Worm (Caenorhabditis elegans) whole organism, young adult: ENCODE results near the gene ceeh-2.
A peak's percentile ranks its signal among the peaks of the same experiment; 100 is the strongest.

ENCODE experiments used
- B0019.2 ChIP-seq: fragments of 200-800 bp; sonication (Bioruptor generic); conservative IDR thresholded peaks from 2 replicates; pipeline ENCODE4 v1.3.6; 2022; ENCODE audit warnings: missing genetic modification reagents, missing genetic modification characterization, missing compliant biosample characterization
- B0035.1 ChIP-seq: sonication (generic microtip); optimal IDR thresholded peaks from 2 replicates; lab custom pipeline; 2016; ENCODE audit warnings: missing genetic modification characterization, mild to moderate bottlenecking, missing compliant biosample characterization, missing genotype, missing genetic modification reagents
- C17E4.6 ChIP-seq: fragments of 200-800 bp; sonication (Bioruptor generic); IDR thresholded peaks from 2 replicates; pipeline ENCODE4 v1.3.6; 2022; ENCODE audit warnings: missing genetic modification reagents, missing genetic modification characterization, missing compliant biosample characterization
- F37B4.10 ChIP-seq: fragments of 200-800 bp; sonication (Bioruptor generic); IDR thresholded peaks from 2 replicates; pipeline ENCODE4 v1.3.6; 2022; ENCODE audit warnings: missing genetic modification characterization, missing compliant biosample characterization
- F39B2.1 ChIP-seq: fragments of 200-800 bp; sonication (Bioruptor generic); IDR thresholded peaks from 2 replicates; pipeline ENCODE4 v1.3.6; 2022; ENCODE audit warnings: missing genetic modification reagents, missing genetic modification characterization, missing compliant biosample characterization
- F57C9.4 ChIP-seq: sonication (generic microtip); optimal IDR thresholded peaks from 2 replicates; lab custom pipeline; 2017; ENCODE audit warnings: mild to moderate bottlenecking, missing genetic modification characterization, missing compliant biosample characterization
- K11D2.4 ChIP-seq: fragments of 200-800 bp; sonication (Bioruptor generic); IDR thresholded peaks from 2 replicates; pipeline ENCODE4 v1.3.6; 2022; ENCODE audit warnings: missing genetic modification reagents, missing genetic modification characterization, missing compliant biosample characterization
- Y53F4B.3 ChIP-seq: fragments of 200-800 bp; sonication (Bioruptor generic); IDR thresholded peaks from 2 replicates; pipeline ENCODE4 v1.3.6; 2022; ENCODE audit warnings: missing genetic modification reagents, missing genetic modification characterization, missing compliant biosample characterization
- ama-1 ChIP-seq, 3 experiments: fragments of 150-350 bp in 1 of 3; sonication (generic microtip) in 2 of 3; optimal IDR thresholded peaks; 2 replicates each; lab custom pipeline; 2014 to 2018; ENCODE audit warnings: missing biosample characterization in 2 of 3, missing genetic modification characterization in 2 of 3, missing genetic modification reagents in 2 of 3
- bed-1 ChIP-seq: fragments of 200-800 bp; sonication (Bioruptor generic); IDR thresholded peaks from 2 replicates; pipeline ENCODE4 v1.3.6; 2022; ENCODE audit warnings: missing genetic modification reagents, missing genetic modification characterization, missing compliant biosample characterization
- bed-2 ChIP-seq: fragments of 200-800 bp; sonication (Bioruptor generic); IDR thresholded peaks from 2 replicates; pipeline ENCODE4 v1.3.6; 2022; ENCODE audit warnings: missing genetic modification reagents, missing genetic modification characterization, missing compliant biosample characterization
- cebp-1 ChIP-seq, 2 experiments: fragments of 200-800 bp in 1 of 2; sonication (Bioruptor generic) in 1 of 2; sonication (generic microtip) in 1 of 2; IDR thresholded peaks in 1 of 2; optimal IDR thresholded peaks in 1 of 2; 2 replicates each; pipeline versions ENCODE4 v1.3.6 to Lab custom; 2017 to 2022; ENCODE audit warnings: missing compliant biosample characterization in 2 of 2, missing genetic modification characterization in 2 of 2, mild to moderate bottlenecking in 1 of 2, missing genetic modification reagents in 1 of 2, moderate library complexity in 1 of 2
- ceh-79 ChIP-seq: sonication (generic microtip); optimal IDR thresholded peaks from 2 replicates; lab custom pipeline; 2017; ENCODE audit warnings: mild to moderate bottlenecking, missing genetic modification characterization, missing compliant biosample characterization
- ceh-91 ChIP-seq: fragments of 200-800 bp; sonication (Bioruptor generic); IDR thresholded peaks from 2 replicates; pipeline ENCODE4 v1.3.6; 2022; ENCODE audit warnings: missing genetic modification reagents, missing genetic modification characterization, missing compliant biosample characterization
- dox-1 ChIP-seq: fragments of 200-800 bp; sonication (Bioruptor generic); IDR thresholded peaks from 2 replicates; pipeline ENCODE4 v1.3.6; 2022; ENCODE audit warnings: missing genetic modification reagents, missing genetic modification characterization, missing compliant biosample characterization
- efl-1 ChIP-seq: fragments of 150-350 bp; optimal IDR thresholded peaks from 2 replicates; lab custom pipeline; 2014; ENCODE audit warnings: missing biosample characterization, missing genetic modification reagents, missing genetic modification characterization
- egl-18 ChIP-seq: fragments of 200-800 bp; sonication (Bioruptor generic); IDR thresholded peaks from 2 replicates; pipeline ENCODE4 v1.3.6; 2022; ENCODE audit warnings: missing genetic modification reagents, missing genetic modification characterization, missing compliant biosample characterization
- ekl-4 ChIP-seq: fragments of 200-800 bp; sonication (Bioruptor generic); IDR thresholded peaks from 2 replicates; pipeline ENCODE4 v1.3.6; 2022; ENCODE audit warnings: missing genetic modification reagents, missing genetic modification characterization, missing compliant biosample characterization
- gei-17 ChIP-seq: fragments of 200-800 bp; sonication (Bioruptor generic); optimal IDR thresholded peaks from 2 replicates; lab custom pipeline; 2018; ENCODE audit warnings: mild to moderate bottlenecking, missing genetic modification characterization, missing compliant biosample characterization
- him-1 ChIP-seq: sonication (generic microtip); optimal IDR thresholded peaks from 2 replicates; lab custom pipeline; 2016; ENCODE audit warnings: missing genotype, missing genetic modification reagents, missing genetic modification characterization, missing compliant biosample characterization
- lag-1 ChIP-seq: fragments of 200-800 bp; sonication (Bioruptor generic); IDR thresholded peaks from 2 replicates; pipeline ENCODE4 v1.3.6; 2022; ENCODE audit warnings: missing genetic modification reagents, missing genetic modification characterization, missing compliant biosample characterization
- let-607 ChIP-seq, 2 experiments: fragments of 200-800 bp in 1 of 2; sonication (Bioruptor generic) in 1 of 2; sonication (generic microtip) in 1 of 2; optimal IDR thresholded peaks; 2 replicates each; lab custom pipeline; 2016 to 2018; ENCODE audit warnings: mild to moderate bottlenecking in 2 of 2, missing compliant biosample characterization in 2 of 2, missing genetic modification characterization in 2 of 2, moderate library complexity in 2 of 2, missing genotype in 1 of 2
- lin-35 ChIP-seq, 3 experiments: fragments of 150-350 bp in 2 of 3; sonication (generic microtip) in 1 of 3; optimal IDR thresholded peaks; 2 replicates each; lab custom pipeline; 2014 to 2018; ENCODE audit warnings: missing biosample characterization in 3 of 3, missing genetic modification characterization in 3 of 3, missing genetic modification reagents in 3 of 3
- lin-40 ChIP-seq: sonication (generic microtip); optimal IDR thresholded peaks from 2 replicates; lab custom pipeline; 2016; ENCODE audit warnings: missing genetic modification characterization, mild to moderate bottlenecking, missing compliant biosample characterization, missing genotype, missing genetic modification reagents
- madf-6 ChIP-seq: fragments of 200-800 bp; sonication (Bioruptor generic); IDR thresholded peaks from 2 replicates; pipeline ENCODE4 v1.3.6; 2022; ENCODE audit warnings: missing genetic modification reagents, missing genetic modification characterization, missing compliant biosample characterization
- mcd-1 ChIP-seq: fragments of 200-800 bp; sonication (Bioruptor generic); IDR thresholded peaks from 2 replicates; pipeline ENCODE4 v1.3.6; 2022; ENCODE audit warnings: missing genetic modification reagents, missing genetic modification characterization, missing compliant biosample characterization
- mel-28 ChIP-seq: sonication (generic microtip); optimal IDR thresholded peaks from 2 replicates; lab custom pipeline; 2016; ENCODE audit warnings: borderline replicate concordance, mild to moderate bottlenecking, missing genetic modification characterization, missing compliant biosample characterization
- mxl-1 ChIP-seq: sonication (generic microtip); optimal IDR thresholded peaks from 2 replicates; lab custom pipeline; 2016; ENCODE audit warnings: missing genetic modification characterization, missing compliant biosample characterization
- nfya-2 ChIP-seq: fragments of 200-800 bp; sonication (Bioruptor generic); IDR thresholded peaks from 2 replicates; pipeline ENCODE4 v1.3.6; 2022; ENCODE audit warnings: missing genetic modification reagents, missing genetic modification characterization, missing compliant biosample characterization
- nhr-90 ChIP-seq: sonication (generic microtip); optimal IDR thresholded peaks from 2 replicates; lab custom pipeline; 2016; ENCODE audit warnings: missing genotype, mild to moderate bottlenecking, missing genetic modification characterization, missing compliant biosample characterization
- pbrm-1 ChIP-seq: fragments of 200-800 bp; sonication (Bioruptor generic); IDR thresholded peaks from 2 replicates; pipeline ENCODE4 v1.3.6; 2022; ENCODE audit warnings: missing genetic modification reagents, missing genetic modification characterization, missing compliant biosample characterization
- rcor-1 ChIP-seq: fragments of 200-800 bp; sonication (Bioruptor generic); IDR thresholded peaks from 2 replicates; pipeline ENCODE4 v1.3.6; 2022; ENCODE audit warnings: missing genetic modification reagents, missing genetic modification characterization, missing compliant biosample characterization
- sdz-38 ChIP-seq: sonication (generic microtip); optimal IDR thresholded peaks from 2 replicates; lab custom pipeline; 2016; ENCODE audit warnings: missing genotype, missing genetic modification characterization, missing compliant biosample characterization
- snpc-1.1 ChIP-seq: sonication (generic microtip); optimal IDR thresholded peaks from 2 replicates; lab custom pipeline; 2017; ENCODE audit warnings: missing genetic modification characterization, mild to moderate bottlenecking, missing compliant biosample characterization, antibody characterized with exemption, moderate library complexity, missing genotype, missing genetic modification reagents; ENCODE audit not compliant: insufficient read depth
- snpc-4 ChIP-seq, 5 experiments: fragments of 150-350 bp in 1 of 5; sonication (generic microtip) in 4 of 5; optimal IDR thresholded peaks; 2 replicates each; lab custom pipeline; 2014 to 2018; ENCODE audit warnings: missing genetic modification characterization in 5 of 5, missing biosample characterization in 3 of 5, antibody characterized with exemption in 2 of 5, mild to moderate bottlenecking in 2 of 5, missing compliant biosample characterization in 2 of 5, missing genotype in 2 of 5, moderate library complexity in 2 of 5, missing genetic modification reagents in 1 of 5
- xnd-1 ChIP-seq: sonication (generic microtip); optimal IDR thresholded peaks from 2 replicates; lab custom pipeline; 2016; ENCODE audit warnings: missing genotype, missing genetic modification reagents, missing genetic modification characterization, missing compliant biosample characterization
- ztf-18 ChIP-seq: sonication (generic microtip); optimal IDR thresholded peaks from 2 replicates; lab custom pipeline; 2016; ENCODE audit warnings: missing genotype, mild to moderate bottlenecking, missing genetic modification characterization, missing compliant biosample characterization
- ztf-25 ChIP-seq: fragments of 200-800 bp; sonication (Bioruptor generic); IDR thresholded peaks from 2 replicates; pipeline ENCODE4 v1.3.6; 2022; ENCODE audit warnings: missing genetic modification reagents, missing genetic modification characterization, missing compliant biosample characterization

The ceeh-2 gene

ce11 chrV:10320101-10320761 lies 37.5 kb downstream of the ceeh-2 start, which contains the start of the genes gna-1 and B0024.13 (continued):
- TF ChIP-seq mel-28 (tag; lab: Kevin White, UChicago), result no peak
- TF ChIP-seq ceh-79 (tag; lab: Kevin White, UChicago), result no peak
- TF ChIP-seq snpc-4 (GFP tag; optimal IDR thresholded peaks at IDR 0.05; lab: Kevin White, UChicago), result no peak
- peak in 2 of 4 experiments; percentile 10 to 39 for TF ChIP-seq snpc-4 (tag; optimal IDR thresholded peaks at IDR 0.05; lab: Kevin White, UChicago)
- TF ChIP-seq lin-40 (tag; lab: Kevin White, UChicago), result no peak
- TF ChIP-seq K11D2.4 (GFP tag; lab: Robert Waterston, UW), result 0 out of 2 replicates have a peak, but pooled peaks have one; percentile 46
- TF ChIP-seq ceh-91 (GFP tag; lab: Robert Waterston, UW), result peak; percentile 51; the same call in 1 of the 2 replicates
- no peak for TF ChIP-seq ekl-4
- TF ChIP-seq lin-35 (GFP tag; optimal IDR thresholded peaks at IDR 0.05; lab: Kevin White, UChicago), result no peak
- TF ChIP-seq lag-1, result no peak
- peak in 1 of 2 experiments; percentile 45 for TF ChIP-seq let-607 (tag; optimal IDR thresholded peaks at IDR 0.05; lab: Kevin White, UChicago)
- TF ChIP-seq gei-17 (GFP tag; lab: Kevin White, UChicago), result no peak
- peak; percentile 50; the same call in 1 of the 2 replicates for TF ChIP-seq rcor-1 (GFP tag; lab: Robert Waterston, UW)
- TF ChIP-seq F57C9.4 (tag; lab: Kevin White, UChicago), result no peak
- no peak for TF ChIP-seq efl-1
- 0 out of 2 replicates have a peak, but pooled peaks have one; percentile 26 for TF ChIP-seq pbrm-1 (GFP tag; lab: Robert Waterston, UW)
- peak; percentile 26 for TF ChIP-seq ztf-18 (tag; lab: Kevin White, UChicago)
- no peak for TF ChIP-seq bed-1 (GFP tag; lab: Robert Waterston, UW)
- TF ChIP-seq cebp-1 (GFP tag; IDR thresholded peaks at IDR 0.05; lab: Robert Waterston, UW), result no peak
- no peak for TF ChIP-seq cebp-1 (tag; optimal IDR thresholded peaks at IDR 0.05; lab: Kevin White, UChicago)
- no peak for TF ChIP-seq Y53F4B.3 (GFP tag; lab: Robert Waterston, UW)
- TF ChIP-seq ztf-25 (GFP tag; lab: Robert Waterston, UW), result no peak
- peak; percentile 58 for TF ChIP-seq madf-6 (GFP tag; lab: Robert Waterston, UW)
- no peak for TF ChIP-seq C17E4.6
- TF ChIP-seq B0019.2 (GFP tag; lab: Robert Waterston, UW), result no peak
- TF ChIP-seq snpc-1.1 (tag; lab: Kevin White, UChicago), result no peak
- no peak for TF ChIP-seq mxl-1 (tag; lab: Kevin White, UChicago)
- TF ChIP-seq ama-1 (optimal IDR thresholded peaks at IDR 0.05; lab: Kevin White, UChicago), result no peak
- no peak for TF ChIP-seq ama-1 (GFP tag; optimal IDR thresholded peaks at IDR 0.05; lab: Kevin White, UChicago)
- TF ChIP-seq nfya-2 (GFP tag; lab: Robert Waterston, UW), result no peak
- peak; percentile 47 for TF ChIP-seq mcd-1
- TF ChIP-seq xnd-1, result no peak
- peak; percentile 53; the same call in 1 of the 2 replicates for TF ChIP-seq bed-2 (GFP tag; lab: Robert Waterston, UW)
- TF ChIP-seq dox-1 (GFP tag; lab: Robert Waterston, UW), result peak; percentile 46
- no peak for TF ChIP-seq sdz-38 (tag; lab: Kevin White, UChicago)
- no peak for TF ChIP-seq F39B2.1
- TF ChIP-seq egl-18 (GFP tag; lab: Robert Waterston, UW), result no peak
- TF ChIP-seq F37B4.10 (GFP tag; lab: Robert Waterston, UW), result no peak
- TF ChIP-seq B0035.1, result no peak
- TF ChIP-seq nhr-90 (tag; lab: Kevin White, UChicago), result no peak
- no peak for TF ChIP-seq him-1
